Fruit fly (Drosophila melanogaster) whole organism, embryonic: ENCODE measurements around the gene CG33258.

ENCODE experiments used
- Asciz ChIP-seq: fragments of 200-800 bp; sonication (Bioruptor generic); optimal IDR thresholded peaks from 2 replicates; lab custom pipeline; 2017; ENCODE audit warnings: missing biosample characterization, mild to moderate bottlenecking, missing genetic modification characterization, missing genetic modification reagents
- Bgb ChIP-seq: fragments of 200-800 bp; sonication (Bioruptor generic); IDR thresholded peaks from 2 replicates; pipeline ENCODE4 v1.3.6; 2022; ENCODE audit warnings: missing biosample characterization, missing genetic modification characterization; ENCODE audit not compliant: partially characterized antibody
- CG10979 ChIP-seq: fragments of 200-800 bp; sonication (Bioruptor generic); optimal IDR thresholded peaks from 2 replicates; lab custom pipeline; 2018; ENCODE audit warnings: missing biosample characterization, mild to moderate bottlenecking, missing genetic modification characterization, moderate library complexity
- CG11504 ChIP-seq: fragments of 200-800 bp; sonication (Bioruptor generic); optimal IDR thresholded peaks from 3 replicates; lab custom pipeline; 2019; ENCODE audit warnings: missing biosample characterization, mild to moderate bottlenecking, missing genetic modification characterization, moderate library complexity
- CG12744 ChIP-seq: fragments of 200-800 bp; sonication (Bioruptor generic); optimal IDR thresholded peaks from 2 replicates; lab custom pipeline; 2016; ENCODE audit warnings: missing biosample characterization, missing genetic modification characterization
- CG1602 ChIP-seq: fragments of 200-800 bp; sonication (Bioruptor generic); optimal IDR thresholded peaks from 3 replicates; lab custom pipeline; 2016; ENCODE audit warnings: missing biosample characterization, missing genetic modification characterization
- CG1603 ChIP-seq: fragments of 200-800 bp; sonication (Bioruptor generic); optimal IDR thresholded peaks from 2 replicates; lab custom pipeline; 2019; ENCODE audit warnings: missing biosample characterization, mild to moderate bottlenecking, missing genetic modification characterization, moderate library complexity
- CG17186 ChIP-seq: fragments of 200-800 bp; sonication (Bioruptor generic); optimal IDR thresholded peaks from 3 replicates; lab custom pipeline; 2017; ENCODE audit warnings: missing biosample characterization, missing genetic modification reagents, missing genetic modification characterization
- CG17912 ChIP-seq: fragments of 200-800 bp; sonication (Bioruptor generic); optimal IDR thresholded peaks from 2 replicates; lab custom pipeline; 2018; ENCODE audit warnings: missing biosample characterization, mild to moderate bottlenecking, missing genetic modification characterization
- CG1832 ChIP-seq: fragments of 200-800 bp; sonication (Bioruptor generic); optimal IDR thresholded peaks from 2 replicates; lab custom pipeline; 2017; ENCODE audit warnings: missing biosample characterization, mild to moderate bottlenecking, missing genetic modification characterization, inconsistent platforms
- CG18476 ChIP-seq: fragments of 200-800 bp; sonication (Bioruptor generic); optimal IDR thresholded peaks from 2 replicates; lab custom pipeline; 2016; ENCODE audit warnings: missing biosample characterization, mild to moderate bottlenecking, missing genetic modification characterization
- CG2678 ChIP-seq: fragments of 200-800 bp; sonication (Bioruptor generic); optimal IDR thresholded peaks from 3 replicates; lab custom pipeline; 2019; ENCODE audit warnings: missing biosample characterization, mild to moderate bottlenecking, missing genetic modification characterization, moderate library complexity
- CG30403 ChIP-seq: fragments of 200-800 bp; sonication (Bioruptor generic); optimal IDR thresholded peaks from 3 replicates; lab custom pipeline; 2016; ENCODE audit warnings: missing biosample characterization, missing genetic modification characterization
- CG31388 ChIP-seq: fragments of 200-800 bp; sonication (Bioruptor generic); optimal IDR thresholded peaks from 2 replicates; lab custom pipeline; 2016; ENCODE audit warnings: missing biosample characterization, missing genetic modification characterization
- CG3163 ChIP-seq: fragments of 200-800 bp; sonication (Bioruptor generic); optimal IDR thresholded peaks from 3 replicates; lab custom pipeline; 2016; ENCODE audit warnings: missing biosample characterization, missing genetic modification characterization
- CG3995 ChIP-seq: fragments of 200-800 bp; sonication (Bioruptor generic); optimal IDR thresholded peaks from 3 replicates; lab custom pipeline; 2016; ENCODE audit warnings: missing biosample characterization, missing genetic modification characterization
- CG4424 ChIP-seq: fragments of 200-800 bp; sonication (Bioruptor generic); optimal IDR thresholded peaks from 3 replicates; lab custom pipeline; 2016; ENCODE audit warnings: missing biosample characterization, missing genetic modification characterization
- CG7745 ChIP-seq: fragments of 200-800 bp; sonication (Bioruptor generic); optimal IDR thresholded peaks from 2 replicates; lab custom pipeline; 2018; ENCODE audit warnings: missing biosample characterization, mild to moderate bottlenecking, missing genetic modification characterization, moderate library complexity
- CG7928 ChIP-seq: fragments of 200-800 bp; sonication (Bioruptor generic); optimal IDR thresholded peaks from 2 replicates; lab custom pipeline; 2017; ENCODE audit warnings: missing biosample characterization, mild to moderate bottlenecking, missing genetic modification characterization
- CG9215 ChIP-seq: fragments of 200-800 bp; sonication (Bioruptor generic); IDR thresholded peaks from 2 replicates; pipeline ENCODE4 v1.3.6; 2022; ENCODE audit warnings: missing biosample characterization, missing genetic modification characterization
- CG9609 ChIP-seq: fragments of 200-800 bp; sonication (Bioruptor generic); optimal IDR thresholded peaks from 3 replicates; lab custom pipeline; 2016; ENCODE audit warnings: missing biosample characterization, missing genetic modification characterization
- CG9797 ChIP-seq: fragments of 200-800 bp; sonication (Bioruptor generic); optimal IDR thresholded peaks from 3 replicates; lab custom pipeline; 2018; ENCODE audit warnings: missing biosample characterization, mild to moderate bottlenecking, missing genetic modification characterization
- CTCF ChIP-seq: fragments of 200-800 bp; sonication (Bioruptor generic); optimal IDR thresholded peaks from 2 replicates; lab custom pipeline; 2017; ENCODE audit warnings: missing biosample characterization, mild to moderate bottlenecking, missing genetic modification characterization, moderate library complexity
- CkIIα-i1 ChIP-seq: fragments of 200-800 bp; sonication (Bioruptor generic); IDR thresholded peaks from 2 replicates; pipeline ENCODE4 v1.3.6; 2022; ENCODE audit warnings: missing biosample characterization, missing genetic modification characterization
- Drgx ChIP-seq: fragments of 200-800 bp; sonication (Bioruptor generic); IDR thresholded peaks from 2 replicates; pipeline ENCODE4 v1.3.6; 2022; ENCODE audit warnings: missing biosample characterization, missing genetic modification characterization
- Elba2 ChIP-seq: fragments of 200-800 bp; sonication (Bioruptor generic); optimal IDR thresholded peaks from 3 replicates; lab custom pipeline; 2016; ENCODE audit warnings: missing biosample characterization, missing genetic modification characterization
- Ets97D ChIP-seq: fragments of 200-800 bp; sonication (Bioruptor generic); optimal IDR thresholded peaks from 3 replicates; lab custom pipeline; 2016; ENCODE audit warnings: missing biosample characterization, missing genetic modification characterization
- HLH4C ChIP-seq: fragments of 200-800 bp; sonication (Bioruptor generic); IDR thresholded peaks from 3 replicates; pipeline ENCODE4 v1.3.6; 2022; ENCODE audit warnings: missing biosample characterization, missing genetic modification characterization; ENCODE audit not compliant: partially characterized antibody
- Hand ChIP-seq: fragments of 200-800 bp; sonication (Bioruptor generic); optimal IDR thresholded peaks from 2 replicates; lab custom pipeline; 2017; ENCODE audit warnings: mild to moderate bottlenecking, missing biosample characterization, missing genetic modification reagents, missing genetic modification characterization
- Hey ChIP-seq: fragments of 200-800 bp; sonication (Bioruptor generic); optimal IDR thresholded peaks from 3 replicates; lab custom pipeline; 2018; ENCODE audit warnings: missing biosample characterization, mild to moderate bottlenecking, missing genetic modification characterization
- HmgD ChIP-seq: fragments of 200-800 bp; sonication (Bioruptor generic); optimal IDR thresholded peaks from 3 replicates; lab custom pipeline; 2016; ENCODE audit warnings: missing biosample characterization, missing genetic modification characterization
- Hr3 ChIP-seq: fragments of 200-800 bp; sonication (Bioruptor generic); optimal IDR thresholded peaks from 3 replicates; lab custom pipeline; 2016; ENCODE audit warnings: missing biosample characterization, missing genetic modification characterization
- Hr51 ChIP-seq, 2 experiments: fragments of 200-800 bp; sonication (Bioruptor generic); optimal IDR thresholded peaks; 2 replicates in 1 of 2; 3 replicates in 1 of 2; lab custom pipeline; 2016 to 2018; ENCODE audit warnings: missing biosample characterization in 2 of 2, missing genetic modification characterization in 2 of 2, mild to moderate bottlenecking in 1 of 2, moderate library complexity in 1 of 2
- Myb ChIP-seq: fragments of 200-800 bp; sonication (Bioruptor generic); optimal IDR thresholded peaks from 2 replicates; lab custom pipeline; 2016; ENCODE audit warnings: missing biosample characterization, missing genetic modification characterization
- Sin3A ChIP-seq: fragments of >200 bp; optimal IDR thresholded peaks from 2 replicates; lab custom pipeline; 2018
- Sox102F ChIP-seq: fragments of 200-800 bp; sonication (Bioruptor generic); optimal IDR thresholded peaks from 2 replicates; lab custom pipeline; 2018; ENCODE audit warnings: missing biosample characterization, mild to moderate bottlenecking, missing genetic modification characterization, moderate library complexity
- Taf1 ChIP-seq: fragments of 200-800 bp; sonication (Bioruptor generic); IDR thresholded peaks from 2 replicates; pipeline ENCODE4 v1.3.6; 2022; ENCODE audit warnings: missing biosample characterization, missing genetic modification characterization
- ase ChIP-seq: fragments of 200-800 bp; sonication (Bioruptor generic); IDR thresholded peaks from 3 replicates; pipeline ENCODE4 v1.3.6; 2022; ENCODE audit warnings: missing biosample characterization, missing genetic modification characterization
- cato ChIP-seq: fragments of 200-800 bp; sonication (Bioruptor generic); optimal IDR thresholded peaks from 2 replicates; lab custom pipeline; 2016; ENCODE audit warnings: missing biosample characterization, missing genetic modification characterization, borderline replicate concordance
- chm ChIP-seq: fragments of 200-800 bp; sonication (Bioruptor generic); IDR thresholded peaks from 2 replicates; pipeline ENCODE4 v1.3.6; 2022; ENCODE audit warnings: missing biosample characterization, missing genetic modification characterization
- disco-r ChIP-seq: fragments of 200-800 bp; sonication (Bioruptor generic); optimal IDR thresholded peaks from 2 replicates; lab custom pipeline; 2016; ENCODE audit warnings: missing biosample characterization, missing genetic modification characterization
- en ChIP-seq: fragments of 200-800 bp; sonication (Bioruptor generic); optimal IDR thresholded peaks from 2 replicates; lab custom pipeline; 2016; ENCODE audit warnings: missing biosample characterization, missing genetic modification characterization
- gro ChIP-seq: fragments of 200-800 bp; sonication (Bioruptor generic); optimal IDR thresholded peaks from 2 replicates; lab custom pipeline; 2016; ENCODE audit warnings: missing biosample characterization, missing genetic modification characterization
- hbn ChIP-seq: fragments of 200-800 bp; sonication (Bioruptor generic); IDR thresholded peaks from 2 replicates; pipeline ENCODE4 v1.3.6; 2022; ENCODE audit warnings: missing biosample characterization, missing genetic modification characterization; ENCODE audit not compliant: partially characterized antibody
- hkb ChIP-seq, 2 experiments: fragments of 200-800 bp in 1 of 2; fragments of >200 bp in 1 of 2; sonication (Bioruptor generic) in 1 of 2; IDR thresholded peaks in 1 of 2; optimal IDR thresholded peaks in 1 of 2; 2 replicates each; pipeline versions ENCODE4 v1.3.6 to Lab custom; 2017 to 2022; ENCODE audit warnings: missing biosample characterization in 1 of 2, missing genetic modification characterization in 1 of 2
- pfk ChIP-seq: fragments of 200-800 bp; sonication (Bioruptor generic); optimal IDR thresholded peaks from 2 replicates; lab custom pipeline; 2018; ENCODE audit warnings: missing biosample characterization, mild to moderate bottlenecking, missing genetic modification characterization, moderate library complexity
- run ChIP-seq: fragments of 200-800 bp; sonication (Bioruptor generic); optimal IDR thresholded peaks from 3 replicates; lab custom pipeline; 2018; ENCODE audit warnings: missing biosample characterization, mild to moderate bottlenecking, missing genetic modification characterization
- slbo ChIP-seq: fragments of 200-800 bp; sonication (Bioruptor generic); IDR thresholded peaks from 2 replicates; pipeline ENCODE4 v1.3.6; 2022; ENCODE audit warnings: missing biosample characterization, missing genetic modification characterization
- ssp ChIP-seq: fragments of 200-800 bp; sonication (Bioruptor generic); IDR thresholded peaks from 2 replicates; pipeline ENCODE4 v1.3.6; 2022; ENCODE audit warnings: missing biosample characterization, missing genetic modification characterization
- tin ChIP-seq: fragments of 200-800 bp; sonication (Bioruptor generic); optimal IDR thresholded peaks from 3 replicates; lab custom pipeline; 2016; ENCODE audit warnings: missing biosample characterization, missing genetic modification characterization
- trem ChIP-seq: fragments of 200-800 bp; optimal IDR thresholded peaks from 3 replicates; lab custom pipeline; 2019; ENCODE audit warnings: missing biosample characterization, mild to moderate bottlenecking, missing genetic modification characterization, moderate library complexity
- yki ChIP-seq: fragments of >200 bp; optimal IDR thresholded peaks from 3 replicates; lab custom pipeline; 2018

Gene CG33258

DNA sequence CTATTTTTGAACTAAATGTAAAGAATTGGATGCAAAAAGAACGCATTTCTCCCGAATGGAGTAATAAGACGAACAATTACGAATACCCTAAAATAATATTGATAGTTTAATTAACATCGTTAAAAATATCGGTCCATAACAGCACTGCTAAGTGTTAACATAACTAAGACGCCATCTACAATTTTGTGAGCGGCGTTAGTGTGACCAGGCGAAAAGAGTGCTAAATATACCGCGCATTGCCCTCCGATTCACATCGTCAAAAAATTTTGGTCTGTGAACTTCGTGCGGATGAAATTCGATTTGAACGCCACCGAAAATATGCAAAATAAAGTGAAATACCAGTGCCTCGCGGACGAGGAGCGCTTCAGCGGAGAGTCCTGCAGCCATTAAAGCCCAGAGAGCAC, 30.6 kb upstream of the CG33258 start, which contains the start of gene Mbs (continued):
- TF ChIP-seq CG31388 (GFP tag; lab: Kevin White, UChicago) (no peak), CG1832 (GFP tag; lab: Kevin White, UChicago) (no peak), CG1602 (GFP tag; lab: Kevin White, UChicago) (no peak), CG4424 (GFP tag; lab: Kevin White, UChicago) (no peak), Sox102F (GFP tag; lab: Kevin White, UChicago) (no peak), CG9797 (peak; percentile 85), Hr51 (GFP tag; optimal IDR thresholded peaks at IDR 0.05; lab: Kevin White, UChicago) (no peak), Asciz (peak; percentile 18), pfk (GFP tag; lab: Kevin White, UChicago) (peak; percentile 32), CTCF (GFP tag; lab: Kevin White, UChicago) (peak; percentile 96), CkIIα-i1 (GFP tag; lab: Robert Waterston, UW) (no peak), Sin3A (lab: Kevin White, UChicago) (peak; percentile 27), hbn (GFP tag; lab: Robert Waterston, UW) (peak; percentile 86), chm (GFP tag; lab: Robert Waterston, UW) (no peak), HmgD (GFP tag; lab: Kevin White, UChicago) (no peak), gro (peak; percentile 16), CG17912 (GFP tag; lab: Kevin White, UChicago) (peak; percentile 48), hkb (optimal IDR thresholded peaks at IDR 0.05; lab: Kevin White, UChicago) (no peak), hkb (GFP tag; IDR thresholded peaks at IDR 0.05; lab: Robert Waterston, UW) (peak; percentile 31; the same call in 1 of the 2 replicates), CG2678 (tag; lab: Kevin White, UChicago) (peak; percentile 1), ssp (GFP tag; lab: Robert Waterston, UW) (no peak), Taf1 (no peak), CG3163 (GFP tag; lab: Kevin White, UChicago) (no peak), HLH4C (peak; percentile 39; the same call in 2 of the 3 replicates), Bgb (peak; percentile 66), cato (GFP tag; lab: Kevin White, UChicago) (no peak), CG11504 (tag; lab: Kevin White, UChicago) (peak; percentile 6), Myb (no peak), CG3995 (GFP tag; lab: Kevin White, UChicago) (no peak), CG1603 (tag; lab: Kevin White, UChicago) (peak; percentile 72), CG7928 (GFP tag; lab: Kevin White, UChicago) (no peak), CG30403 (GFP tag; lab: Kevin White, UChicago) (no peak), Hr3 (GFP tag; lab: Kevin White, UChicago) (no peak), disco-r (GFP tag; lab: Kevin White, UChicago) (no peak), CG12744 (GFP tag; lab: Kevin White, UChicago) (no peak), slbo (GFP tag; lab: Robert Waterston, UW) (peak; percentile 42; the same call in 1 of the 2 replicates), run (peak; percentile 6), CG7745 (tag; lab: Kevin White, UChicago) (peak; percentile 69), CG10979 (tag; lab: Kevin White, UChicago) (no peak), Hand (GFP tag; lab: Kevin White, UChicago) (no peak), tin (no peak), en (no peak), CG18476 (no peak), Hey (tag; lab: Kevin White, UChicago) (no peak), yki (lab: Kevin White, UChicago) (no peak), trem (peak; percentile 37), CG17186 (GFP tag; lab: Kevin White, UChicago) (peak; percentile 46), Drgx (no peak), CG9215 (GFP tag; lab: Robert Waterston, UW) (peak; percentile 66), CG9609 (GFP tag; lab: Kevin White, UChicago) (no peak), ase (GFP tag; lab: Robert Waterston, UW) (no peak), Ets97D (GFP tag; lab: Kevin White, UChicago) (peak; percentile 27), Elba2 (GFP tag; lab: Kevin White, UChicago) (no peak)
